Worm (Caenorhabditis elegans) whole organism, early embryonic: ENCODE results near the gene srw-57.
"Not testable (repeated sequence)": the region's sequence is repeated elsewhere in the genome, so short reads cannot be mapped to it uniquely, and the experiment has no call there.

ENCODE experiments used
- ama-1 ChIP-seq: fragments of 150-350 bp; optimal IDR thresholded peaks from 2 replicates; lab custom pipeline; 2014
- ets-7 ChIP-seq: sonication (generic microtip); optimal IDR thresholded peaks from 2 replicates; lab custom pipeline; 2016; ENCODE audit warnings: missing genotype, missing genetic modification characterization, missing compliant biosample characterization
- hmbx-1 ChIP-seq: sonication (generic microtip); optimal IDR thresholded peaks from 2 replicates; lab custom pipeline; 2016; ENCODE audit warnings: mild to moderate bottlenecking, missing genetic modification characterization, missing compliant biosample characterization
- hmg-4 ChIP-seq: fragments of 200-800 bp; sonication (Bioruptor generic); optimal IDR thresholded peaks from 2 replicates; lab custom pipeline; 2018; ENCODE audit warnings: mild to moderate bottlenecking, missing genetic modification characterization, missing compliant biosample characterization
- hnd-1 ChIP-seq: sonication (generic microtip); optimal IDR thresholded peaks from 2 replicates; lab custom pipeline; 2016; ENCODE audit warnings: missing genetic modification characterization, missing compliant biosample characterization
- scrt-1 ChIP-seq: fragments of 200-800 bp; sonication (Bioruptor generic); IDR thresholded peaks from 2 replicates; pipeline ENCODE4 v1.3.6; 2022; ENCODE audit warnings: missing genetic modification characterization, missing compliant biosample characterization
- sea-1 ChIP-seq: fragments of 200-800 bp; sonication (Bioruptor generic); conservative IDR thresholded peaks from 2 replicates; pipeline ENCODE4 v1.3.6; 2022; ENCODE audit warnings: missing genetic modification characterization, missing compliant biosample characterization

DNA sequence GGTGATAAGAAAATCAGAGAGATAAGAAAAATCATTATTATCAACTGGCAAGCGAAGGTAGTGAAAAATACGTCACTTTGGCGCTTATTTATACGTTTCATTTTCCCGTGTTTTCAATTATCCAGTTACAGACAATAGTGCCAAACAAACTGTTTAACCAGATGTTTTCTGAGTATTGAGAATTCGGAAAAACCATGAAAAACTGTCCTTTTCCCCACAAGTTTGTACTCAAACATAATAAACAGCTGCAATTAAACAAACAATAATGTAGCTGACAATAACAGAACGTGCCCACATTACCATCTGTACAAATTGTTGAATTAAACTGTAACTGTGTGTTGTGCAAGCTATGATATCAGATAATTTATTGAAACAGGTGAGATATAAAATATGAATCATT, 49.3 kb downstream of the srw-57 start, which contains the start of the genes F35E8.1 and F35E8.2:
- TF ChIP-seq sea-1 (GFP tag; lab: Robert Waterston, UW); hnd-1 (tag; lab: Kevin White, UChicago); hmg-4 (GFP tag; lab: Kevin White, UChicago); ama-1; ets-7 (tag; lab: Kevin White, UChicago); hmbx-1 (tag; lab: Kevin White, UChicago); scrt-1 (GFP tag; lab: Robert Waterston, UW): not testable (repeated sequence)
